Worm (Caenorhabditis elegans) whole organism, late embryonic: ENCODE data around the gene suca-1.

Source experiments
- ama-1 ChIP-seq: fragments of 150-350 bp; optimal IDR thresholded peaks from 2 replicates; lab custom pipeline; 2014
- dve-1 ChIP-seq: sonication (generic microtip); optimal IDR thresholded peaks from 2 replicates; lab custom pipeline; 2017; ENCODE audit warnings: antibody characterized with exemption, mild to moderate bottlenecking, missing genetic modification characterization, missing compliant biosample characterization
- fkh-6 ChIP-seq: sonication (generic microtip); optimal IDR thresholded peaks from 2 replicates; lab custom pipeline; 2016; ENCODE audit warnings: missing genetic modification characterization, missing compliant biosample characterization

DNA sequence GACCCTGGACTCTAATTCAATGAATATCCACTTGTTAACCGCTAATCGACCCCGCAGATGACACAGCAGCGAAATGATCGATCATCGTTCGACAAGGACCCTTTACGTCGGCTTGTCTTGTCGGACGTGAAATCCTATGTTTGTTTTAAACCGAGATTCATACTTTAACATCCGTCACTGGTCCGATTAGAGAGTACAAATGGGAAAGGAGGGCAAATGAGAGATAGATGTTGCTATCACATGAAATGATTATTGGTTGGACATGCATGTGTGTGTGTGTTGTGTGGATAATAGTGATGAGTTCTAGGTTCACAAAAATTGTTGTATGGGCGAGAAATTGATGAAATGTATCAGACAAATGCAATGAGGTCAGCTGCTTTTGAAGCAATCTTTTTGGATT, 9.7 kb upstream of the suca-1 start:
- TF ChIP-seq dve-1 (tag; lab: Kevin White, UChicago) (no peak), ama-1 (lab: Kevin White, UChicago) (no peak), fkh-6 (tag; lab: Kevin White, UChicago) (no peak)
